Fruit fly (Drosophila melanogaster): ENCODE data around the gene CG3823.

CG3823 gene

DNA sequence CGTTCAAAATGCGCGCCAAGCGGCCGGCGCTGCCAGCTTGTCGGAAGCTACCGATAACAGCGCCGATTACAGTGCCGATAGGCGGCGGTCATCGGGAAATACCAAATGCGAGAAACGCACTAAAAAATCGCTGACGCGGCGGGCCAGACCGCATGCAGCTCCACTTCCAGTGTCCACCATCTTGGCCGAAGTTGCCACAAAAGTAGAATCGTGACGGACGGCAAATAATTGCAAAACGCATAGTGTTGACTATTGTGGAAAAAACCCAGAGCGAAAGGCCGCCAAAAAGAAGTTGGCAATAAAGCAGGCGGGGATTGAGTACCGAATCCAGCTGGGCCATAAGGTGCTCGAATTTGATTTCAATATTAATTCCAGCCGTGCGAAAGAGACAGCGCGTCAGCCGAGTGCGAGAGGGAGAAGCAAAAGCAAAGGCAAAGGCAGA is 43.2 kb downstream of the CG3823 start, which contains the start of gene CG3847 (continued):
- peak; percentile 59 for TF ChIP-seq CG4854 (GFP tag; optimal IDR thresholded peaks at IDR 0.05)
- no peak for TF ChIP-seq CG17802 (tag; optimal IDR thresholded peaks at IDR 0.05)
- TF ChIP-seq CG11093 (GFP tag; IDR thresholded peaks at IDR 0.05), result no peak
- no peak for TF ChIP-seq sima (GFP tag; optimal IDR thresholded peaks at IDR 0.05)
- TF ChIP-seq CG14710 (tag; optimal IDR thresholded peaks at IDR 0.05), result peak; percentile 92
- TF ChIP-seq CG10274 (GFP tag; optimal IDR thresholded peaks at IDR 0.05), result no peak
- no peak for TF ChIP-seq gcm2 (GFP tag; optimal IDR thresholded peaks at IDR 0.05)
- TF ChIP-seq gem (tag; optimal IDR thresholded peaks at IDR 0.05), result peak; percentile 18
- TF ChIP-seq chinmo (GFP tag; IDR thresholded peaks at IDR 0.05; ENCODE audit: partially characterized antibody), result peak; percentile 85; the same call in 1 of the 4 replicates
- no peak for TF ChIP-seq fu2 (GFP tag; optimal IDR thresholded peaks at IDR 0.05)
- TF ChIP-seq CG17328 (GFP tag; IDR thresholded peaks at IDR 0.05), result peak; percentile 27; the same call in 1 of the 2 replicates
- no peak for TF ChIP-seq CG6254 (GFP tag; optimal IDR thresholded peaks at IDR 0.05)
- TF ChIP-seq nerfin-2 (GFP tag; IDR thresholded peaks at IDR 0.05; ENCODE audit: partially characterized antibody), result peak; percentile 43
- peak; percentile 42 for TF ChIP-seq CG33557 (GFP tag; optimal IDR thresholded peaks at IDR 0.05)
- TF ChIP-seq CG6813 (GFP tag; optimal IDR thresholded peaks at IDR 0.05), result no peak
- no peak for TF ChIP-seq vnd (GFP tag; IDR thresholded peaks at IDR 0.05; ENCODE audit: partially characterized antibody)
- TF ChIP-seq Asciz (GFP tag; optimal IDR thresholded peaks at IDR 0.05), result no peak
- no peak for TF ChIP-seq jing (GFP tag; optimal IDR thresholded peaks at IDR 0.05)
- TF ChIP-seq slp2 (GFP tag; optimal IDR thresholded peaks at IDR 0.05), result no peak
- TF ChIP-seq Gug (GFP tag; IDR thresholded peaks at IDR 0.05), result peak; percentile 13; the same call in 1 of the 4 replicates
- TF ChIP-seq CG3995 (GFP tag; optimal IDR thresholded peaks at IDR 0.05), result peak; percentile 24
- TF ChIP-seq wdn (GFP tag; IDR thresholded peaks at IDR 0.05), result 0 out of 2 replicates have a peak, but pooled peaks have one; percentile 25
- TF ChIP-seq CG4707 (GFP tag; optimal IDR thresholded peaks at IDR 0.05), result no peak
- TF ChIP-seq hth (optimal IDR thresholded peaks at IDR 0.05), result no peak
- TF ChIP-seq CG17568 (GFP tag; optimal IDR thresholded peaks at IDR 0.05), result no peak
- peak; percentile 70 for TF ChIP-seq Opbp (GFP tag; IDR thresholded peaks at IDR 0.05; ENCODE audit: partially characterized antibody)
- TF ChIP-seq HLH3B (GFP tag; IDR thresholded peaks at IDR 0.05), result no peak
- TF ChIP-seq Xrp1 (GFP tag; IDR thresholded peaks at IDR 0.05), result no peak
- TF ChIP-seq TFAM (GFP tag; optimal IDR thresholded peaks at IDR 0.05), result no peak
- TF ChIP-seq Six4 (GFP tag; optimal IDR thresholded peaks at IDR 0.05), result no peak
- no peak for TF ChIP-seq Sox100B (GFP tag; optimal IDR thresholded peaks at IDR 0.05)
- TF ChIP-seq CG7786 (GFP tag; optimal IDR thresholded peaks at IDR 0.05), result peak; percentile 35
- TF ChIP-seq Bdp1 (GFP tag; optimal IDR thresholded peaks at IDR 0.05), result no peak
- TF ChIP-seq cato (GFP tag; optimal IDR thresholded peaks at IDR 0.05; ENCODE audit: borderline replicate concordance), result no peak
- peak; percentile 99 for TF ChIP-seq CG3847 (GFP tag; IDR thresholded peaks at IDR 0.05)
- peak; percentile 41; the same call in 1 of the 3 replicates for TF ChIP-seq dysf (GFP tag; IDR thresholded peaks at IDR 0.05)
- no peak for TF ChIP-seq cad (GFP tag; optimal IDR thresholded peaks at IDR 0.05)
- TF ChIP-seq al (GFP tag; IDR thresholded peaks at IDR 0.05), result no peak
- no peak for TF ChIP-seq ac (GFP tag; optimal IDR thresholded peaks at IDR 0.05)
- TF ChIP-seq CG18476 (GFP tag; optimal IDR thresholded peaks at IDR 0.05), result no peak
- TF ChIP-seq Drgx (GFP tag; IDR thresholded peaks at IDR 0.05), result no peak
- TF ChIP-seq Ptx1 (GFP tag; IDR thresholded peaks at IDR 0.05), result 0 out of 2 replicates have a peak, but pooled peaks have one; percentile 31
- no peak for TF ChIP-seq Nf-YA (GFP tag; IDR thresholded peaks at IDR 0.05)
- no peak for TF ChIP-seq sqz (GFP tag; optimal IDR thresholded peaks at IDR 0.05)
- peak; percentile 13 for TF ChIP-seq Camta (GFP tag; optimal IDR thresholded peaks at IDR 0.05)
- peak; percentile 22 for TF ChIP-seq CG10979 (tag; optimal IDR thresholded peaks at IDR 0.05)
- TF ChIP-seq hbn (GFP tag; IDR thresholded peaks at IDR 0.05; ENCODE audit: partially characterized antibody), result peak; percentile 70
- no peak for TF ChIP-seq tna (GFP tag; IDR thresholded peaks at IDR 0.05; ENCODE audit: partially characterized antibody)
- TF ChIP-seq CG8281 (tag; optimal IDR thresholded peaks at IDR 0.05), result no peak
- TF ChIP-seq CG6654 (GFP tag; optimal IDR thresholded peaks at IDR 0.05), result no peak
- TF ChIP-seq tx (GFP tag; optimal IDR thresholded peaks at IDR 0.05), result no peak

Measured in whole organism, embryonic.